Worm (Caenorhabditis elegans) whole organism, L3 larva: Measurements from ENCODE around the gene T13A10.64.

ENCODE experiments used
- R02D3.7 ChIP-seq: fragments of 150-350 bp; optimal IDR thresholded peaks from 2 replicates; lab custom pipeline; 2014; ENCODE audit warnings: missing biosample characterization, missing genetic modification characterization
- ZK546.5 ChIP-seq: sonication (generic microtip); optimal IDR thresholded peaks from 2 replicates; lab custom pipeline; 2017; ENCODE audit warnings: missing biosample characterization, missing genetic modification characterization
- ceh-28 ChIP-seq: fragments of 150-350 bp; optimal IDR thresholded peaks from 2 replicates; lab custom pipeline; 2014; ENCODE audit warnings: missing biosample characterization, missing genetic modification reagents, missing genetic modification characterization
- ceh-82 ChIP-seq: fragments of 150-350 bp; optimal IDR thresholded peaks from 2 replicates; lab custom pipeline; 2014; ENCODE audit warnings: missing biosample characterization, missing genetic modification characterization
- ceh-9 ChIP-seq: sonication (generic microtip); optimal IDR thresholded peaks from 2 replicates; lab custom pipeline; 2018; ENCODE audit warnings: missing biosample characterization, missing genetic modification characterization
- daf-12 ChIP-seq: fragments of 150-350 bp; optimal IDR thresholded peaks from 2 replicates; lab custom pipeline; 2014; ENCODE audit warnings: missing biosample characterization, missing genetic modification reagents, missing genetic modification characterization
- egl-5 ChIP-seq: fragments of 150-350 bp; optimal IDR thresholded peaks from 2 replicates; lab custom pipeline; 2017; ENCODE audit warnings: missing biosample characterization, missing genetic modification reagents, missing genetic modification characterization, inconsistent platforms
- elt-2 ChIP-seq: sonication (generic microtip); optimal IDR thresholded peaks from 2 replicates; lab custom pipeline; 2016; ENCODE audit warnings: missing genetic modification reagents, mild to moderate bottlenecking, missing genetic modification characterization, missing compliant biosample characterization
- eor-1 ChIP-seq, 2 experiments: fragments of 150-350 bp; optimal IDR thresholded peaks; 2 replicates each; lab custom pipeline; 2014 to 2018; ENCODE audit warnings: missing biosample characterization in 2 of 2, missing genetic modification characterization in 2 of 2
- fkh-10 ChIP-seq: sonication (generic microtip); optimal IDR thresholded peaks from 2 replicates; lab custom pipeline; 2017; ENCODE audit warnings: missing biosample characterization, missing genetic modification reagents, missing genetic modification characterization
- fkh-2 ChIP-seq: fragments of 150-350 bp; optimal IDR thresholded peaks from 2 replicates; lab custom pipeline; 2014; ENCODE audit warnings: missing biosample characterization, missing genetic modification reagents, missing genetic modification characterization
- hmg-11 ChIP-seq: sonication (generic microtip); optimal IDR thresholded peaks from 2 replicates; lab custom pipeline; 2016; ENCODE audit warnings: missing genetic modification characterization, missing compliant biosample characterization
- lin-15B ChIP-seq: fragments of 150-350 bp; optimal IDR thresholded peaks from 2 replicates; lab custom pipeline; 2014; ENCODE audit warnings: missing biosample characterization, missing genetic modification characterization
- lsy-12 ChIP-seq: sonication (generic microtip); optimal IDR thresholded peaks from 2 replicates; lab custom pipeline; 2016; ENCODE audit warnings: mild to moderate bottlenecking, missing genetic modification characterization, missing compliant biosample characterization
- mdl-1 ChIP-seq: fragments of 150-350 bp; optimal IDR thresholded peaks from 2 replicates; lab custom pipeline; 2014; ENCODE audit warnings: missing biosample characterization, missing genetic modification characterization
- mml-1 ChIP-seq: fragments of 150-350 bp; sonication (generic microtip); optimal IDR thresholded peaks from 3 replicates; lab custom pipeline; 2014; ENCODE audit warnings: missing biosample characterization, missing genetic modification characterization
- nhr-11 ChIP-seq: fragments of 150-350 bp; optimal IDR thresholded peaks from 2 replicates; lab custom pipeline; 2014; ENCODE audit warnings: missing biosample characterization, missing genetic modification characterization
- nhr-12 ChIP-seq: fragments of 150-350 bp; optimal IDR thresholded peaks from 2 replicates; lab custom pipeline; 2014; ENCODE audit warnings: missing biosample characterization, missing genetic modification characterization
- nhr-23 ChIP-seq: fragments of 150-350 bp; optimal IDR thresholded peaks from 2 replicates; lab custom pipeline; 2014; ENCODE audit warnings: missing biosample characterization, missing genetic modification reagents, missing genetic modification characterization
- nhr-43 ChIP-seq: sonication (generic microtip); optimal IDR thresholded peaks from 2 replicates; lab custom pipeline; 2016; ENCODE audit warnings: mild to moderate bottlenecking, missing genetic modification characterization, missing compliant biosample characterization; ENCODE audit not compliant: poor library complexity, severe bottlenecking
- nhr-67 ChIP-seq: fragments of 150-350 bp; optimal IDR thresholded peaks from 2 replicates; lab custom pipeline; 2014; ENCODE audit warnings: missing biosample characterization, missing genetic modification characterization
- nhr-76 ChIP-seq: fragments of 150-350 bp; sonication (generic microtip); optimal IDR thresholded peaks from 5 replicates; lab custom pipeline; 2014; ENCODE audit warnings: missing biosample characterization, missing genetic modification characterization
- nhr-77 ChIP-seq: fragments of 150-350 bp; optimal IDR thresholded peaks from 2 replicates; lab custom pipeline; 2014; ENCODE audit warnings: missing biosample characterization, missing genetic modification characterization
- pha-4 ChIP-seq: fragments of 150-350 bp; optimal IDR thresholded peaks from 2 replicates; lab custom pipeline; 2014; ENCODE audit warnings: missing biosample characterization, missing genetic modification reagents, missing genetic modification characterization
- pqm-1 ChIP-seq: fragments of 150-350 bp; optimal IDR thresholded peaks from 2 replicates; lab custom pipeline; 2017; ENCODE audit warnings: missing biosample characterization, missing genetic modification characterization, inconsistent platforms
- sea-2 ChIP-seq: fragments of 150-350 bp; sonication (generic microtip); optimal IDR thresholded peaks from 4 replicates; lab custom pipeline; 2014; ENCODE audit warnings: missing biosample characterization, missing genetic modification reagents, missing genetic modification characterization
- snpc-4 ChIP-seq: fragments of 150-350 bp; optimal IDR thresholded peaks from 2 replicates; lab custom pipeline; 2014; ENCODE audit warnings: missing biosample characterization, missing genetic modification characterization
- unc-39 ChIP-seq: sonication (generic microtip); optimal IDR thresholded peaks from 4 replicates; lab custom pipeline; 2017; ENCODE audit warnings: missing biosample characterization, missing genetic modification characterization
- unc-62 ChIP-seq: fragments of 150-350 bp; sonication (generic microtip); optimal IDR thresholded peaks from 4 replicates; lab custom pipeline; 2014; ENCODE audit warnings: missing biosample characterization, missing genetic modification reagents, missing genetic modification characterization

Gene T13A10.64

DNA sequence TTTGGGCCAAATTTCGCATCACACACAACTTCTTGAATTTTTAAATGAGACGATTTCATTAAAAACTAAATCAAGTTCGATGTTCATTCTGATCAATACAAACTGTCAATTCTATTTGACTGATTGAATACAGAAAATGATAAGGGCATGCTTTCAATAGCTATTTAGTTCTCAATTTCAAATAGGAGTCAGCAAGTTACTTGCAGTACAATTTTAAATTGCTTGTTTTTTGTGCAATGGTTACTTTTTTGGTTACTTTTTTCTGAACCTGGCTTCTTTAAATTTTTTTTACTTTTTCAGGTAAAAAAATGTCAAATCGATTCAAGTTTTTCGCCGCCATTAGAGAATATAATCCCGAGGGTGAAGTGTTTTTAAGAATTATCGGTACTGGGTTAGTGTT is 29.6 kb upstream of the T13A10.64 start, which contains the start of gene C49A9.2:
Gene C49A9.2, plus strand, starts transcription at position 301 of the 400 bp plus-strand sequence.
- TF ChIP-seq nhr-11 (no peak), eor-1 (tag; optimal IDR thresholded peaks at IDR 0.05; lab: Kevin White, UChicago) (no peak), snpc-4 (tag; lab: Kevin White, UChicago) (no peak), mml-1 (no peak), elt-2 (peak; percentile 16)

DNA sequence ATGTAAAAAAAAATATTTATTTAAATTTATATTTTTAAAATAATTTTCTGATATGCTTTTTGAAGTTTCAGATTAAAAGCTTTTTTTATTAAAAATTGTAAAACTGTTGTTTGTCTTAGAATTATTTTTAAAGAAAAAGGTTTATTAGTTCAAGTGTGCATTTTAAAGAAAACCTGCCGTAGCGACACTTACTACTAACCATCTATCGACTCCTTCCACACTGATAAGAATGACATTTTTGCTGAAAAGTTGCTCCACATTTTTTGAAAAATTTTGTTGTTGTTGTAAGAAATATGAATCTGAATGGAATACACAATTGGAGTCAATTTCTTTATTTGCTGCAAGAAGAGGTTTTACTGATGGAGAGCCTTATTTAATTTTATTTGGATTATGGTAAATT is 26.8 kb upstream of the T13A10.64 start, which contains the start of gene C49A9.1:
Gene C49A9.1, plus strand, starts transcription at position 217 of the 400 bp plus-strand sequence.
- peak; percentile 41 for TF ChIP-seq elt-2
- TF ChIP-seq ceh-82 (tag; lab: Kevin White, UChicago), result no peak
- no peak for TF ChIP-seq lsy-12 (tag; lab: Kevin White, UChicago)
- TF ChIP-seq ceh-9, result no peak

DNA sequence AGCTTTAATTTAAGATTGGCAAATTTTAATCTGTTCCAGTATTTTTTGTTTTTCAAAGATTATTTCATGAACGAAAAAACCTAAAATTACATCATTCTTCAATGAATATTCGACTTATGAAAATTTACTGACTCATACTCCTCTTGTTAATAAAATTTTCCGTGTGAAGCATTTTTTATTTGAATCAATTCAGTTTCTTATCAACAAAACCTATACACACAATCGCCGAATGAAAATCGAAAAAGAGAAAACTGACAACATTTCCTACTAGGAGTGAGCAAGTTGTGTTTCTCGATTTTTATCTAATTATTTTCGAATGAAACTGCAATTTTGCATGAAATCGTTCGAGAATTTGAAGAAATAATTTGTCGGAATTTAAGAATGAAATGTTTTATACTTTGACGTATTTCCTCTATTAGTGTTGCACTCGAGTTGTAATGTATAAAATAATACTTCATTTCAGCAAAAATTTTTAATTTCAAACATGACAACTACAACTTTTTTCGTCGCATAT is 24.1 kb upstream of the T13A10.64 start, which contains the start of gene F58F9.4:
Gene F58F9.4, plus strand, starts transcription at position 464 of the 514 bp plus-strand sequence.
- no peak for TF ChIP-seq unc-62 (GFP tag; lab: Kevin White, UChicago)
- peak; percentile 43 for TF ChIP-seq elt-2

DNA sequence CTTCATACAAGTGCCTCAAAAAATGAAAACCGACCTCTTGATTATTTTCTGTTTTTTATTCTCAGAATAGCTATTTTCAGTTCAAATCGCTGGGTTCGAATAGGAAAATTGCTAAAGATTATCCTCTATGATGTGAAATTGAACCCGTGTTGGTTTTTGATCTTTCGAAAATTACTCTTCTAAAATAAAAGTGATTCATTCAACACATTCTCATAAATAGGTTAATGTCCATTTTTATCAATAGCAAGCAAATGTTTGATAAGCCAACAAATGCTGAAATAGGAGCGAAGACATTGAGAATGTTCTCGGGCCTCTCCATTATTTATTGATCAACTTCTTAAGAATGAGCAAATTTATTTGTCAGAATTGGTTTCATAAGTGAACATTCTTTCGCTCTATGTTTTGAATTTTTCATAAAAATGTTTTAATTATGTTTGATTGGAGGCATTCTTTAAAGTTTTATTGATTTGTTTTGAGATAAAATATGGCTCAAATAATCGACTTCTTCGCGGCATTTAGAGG is 21.9 kb upstream of the T13A10.64 start, which contains the start of gene F58F9.3:
Gene F58F9.3, plus strand, starts transcription at position 472 of the 522 bp plus-strand sequence.
- TF ChIP-seq ceh-9, result no peak
- TF ChIP-seq nhr-77, result no peak
- peak; percentile 31 for TF ChIP-seq pha-4
- peak; percentile 81 for TF ChIP-seq pqm-1
- peak; percentile 74 for TF ChIP-seq elt-2

DNA sequence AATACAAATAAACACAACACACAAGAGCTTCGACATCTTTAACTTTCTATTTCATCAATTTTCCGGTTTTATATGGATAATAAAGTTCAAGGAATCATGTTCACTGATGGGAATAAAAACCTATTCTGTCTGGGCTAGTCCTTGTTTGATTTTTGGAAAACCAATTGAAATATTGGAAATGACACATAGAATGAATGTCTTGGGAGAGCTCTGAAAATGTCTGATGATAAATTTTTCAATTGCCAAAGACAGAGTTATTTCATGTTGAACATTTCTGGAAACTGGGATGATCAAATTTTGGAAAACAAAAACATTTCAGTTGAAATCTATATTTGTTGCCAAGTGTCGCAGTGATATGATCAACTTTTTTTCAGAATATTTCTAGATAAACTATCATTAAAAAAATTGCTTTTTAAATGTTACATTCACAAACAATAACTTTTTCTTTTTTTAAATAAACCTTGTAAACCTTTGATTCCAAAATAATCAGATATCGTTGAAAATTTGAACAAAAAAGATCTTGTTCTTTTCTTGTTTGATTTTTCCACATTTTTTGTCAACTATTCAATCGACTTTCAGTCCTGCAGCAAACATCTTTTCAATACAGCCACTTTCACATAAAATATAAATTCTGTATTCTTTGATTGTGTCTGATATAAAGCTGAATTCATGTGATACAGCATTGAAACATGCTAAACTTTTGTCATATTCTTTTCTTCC is 17.1 kb upstream of the T13A10.64 start, which contains the start of the genes F58F9.6 and F58F9.8:
Gene F58F9.6, minus strand, starts transcription at position 101 of the 720 bp plus-strand sequence.
Gene F58F9.8, plus strand, starts transcription at position 670 of the 720 bp plus-strand sequence.
- TF ChIP-seq nhr-23 (no peak), nhr-76 (tag; lab: Kevin White, UChicago) (no peak), mml-1 (no peak), ceh-82 (tag; lab: Kevin White, UChicago) (no peak), hmg-11 (no peak), nhr-12 (tag; lab: Kevin White, UChicago) (no peak), lin-15B (tag; lab: Kevin White, UChicago) (no peak)

DNA sequence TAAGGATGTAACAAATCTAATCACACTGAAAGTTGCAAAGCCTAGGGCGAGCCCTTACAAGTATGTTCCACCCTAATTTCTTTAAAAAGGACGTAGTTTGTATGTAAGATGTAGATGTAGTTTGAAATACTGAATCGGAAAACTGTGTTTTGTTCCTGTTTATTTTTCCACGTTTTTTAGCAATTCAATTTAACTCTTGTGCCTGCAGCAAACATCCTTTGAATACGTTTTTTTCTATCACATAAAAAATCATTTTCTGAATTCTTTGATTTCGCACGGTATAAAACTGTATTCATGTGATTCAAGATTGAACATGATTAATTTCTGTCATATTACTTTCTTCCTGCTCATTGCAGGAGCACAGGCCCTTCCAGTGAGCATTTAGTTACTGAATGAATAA is 14.7 kb upstream of the T13A10.64 start, which contains the start of gene F58F9.9:
Gene F58F9.9, plus strand, starts transcription at position 301 of the 400 bp plus-strand sequence.
- TF ChIP-seq ZK546.5 (tag; lab: Kevin White, UChicago) (no peak), elt-2 (no peak), sea-2 (GFP tag; lab: Kevin White, UChicago) (no peak), daf-12 (tag; lab: Kevin White, UChicago) (no peak), fkh-2 (no peak), nhr-67 (no peak), ceh-28 (tag; lab: Kevin White, UChicago) (no peak), R02D3.7 (no peak), fkh-10 (GFP tag; lab: Kevin White, UChicago) (no peak), unc-39 (tag; lab: Kevin White, UChicago) (no peak), egl-5 (no peak)

DNA sequence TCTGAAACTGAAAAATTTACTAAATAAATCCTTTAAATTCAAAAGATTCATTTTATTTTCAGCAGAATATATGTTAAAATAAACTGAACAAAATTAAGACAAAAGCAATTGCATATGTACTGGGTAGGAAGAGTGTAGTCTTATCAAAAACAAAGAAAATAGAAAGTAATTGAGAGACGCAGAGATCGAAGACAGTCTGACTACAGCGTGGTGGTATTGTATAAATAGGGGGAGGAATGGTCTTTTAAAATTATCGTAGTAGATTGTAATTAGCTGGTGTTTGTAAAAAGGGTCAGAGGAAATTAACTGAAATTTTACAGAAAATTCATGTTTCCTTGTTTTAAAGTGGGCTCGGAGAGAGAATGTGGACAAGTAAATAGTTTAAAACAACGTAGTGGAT is 6.2 kb upstream of the T13A10.64 start, which contains the start of gene acox-3:
Gene acox-3, minus strand, starts transcription at position 7 of the 400 bp plus-strand sequence.
- TF ChIP-seq elt-2 (peak; percentile 77), pqm-1 (peak; percentile 57), ceh-28 (tag; lab: Kevin White, UChicago) (peak; percentile 0), pha-4 (peak; percentile 43), nhr-43 (tag; lab: Kevin White, UChicago) (no peak), mdl-1 (tag; lab: Kevin White, UChicago) (no peak)
- TF ChIP-seq, all 47 proteins: peak for 4
